Worm (Caenorhabditis elegans): ENCODE data around the gene mig-14.

The mig-14 gene

DNA sequence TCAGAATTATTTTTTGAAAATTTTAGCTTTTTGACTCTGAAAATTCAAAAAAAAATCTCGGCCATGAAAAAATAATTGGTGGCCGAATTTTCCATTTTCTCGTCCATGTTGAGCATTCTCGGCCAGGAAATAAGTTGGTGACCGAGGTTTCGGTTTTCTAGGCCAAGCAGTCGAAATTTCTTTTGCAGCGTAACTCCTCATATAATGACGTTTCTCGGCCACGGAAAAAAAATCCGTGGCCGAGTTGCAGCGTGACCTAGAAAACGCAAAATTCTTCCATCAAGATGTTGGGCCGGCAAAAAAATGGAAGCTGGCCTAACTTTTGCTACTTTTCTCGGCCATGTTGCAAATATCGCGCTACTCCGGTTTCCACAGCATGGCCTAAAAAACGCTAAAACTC, 8.6 kb downstream of the mig-14 start:
- TF ChIP-seq mdl-1 (tag; optimal IDR thresholded peaks at IDR 0.05) (no peak), efl-1 (optimal IDR thresholded peaks at IDR 0.05) (no peak), efl-1 (GFP tag; optimal IDR thresholded peaks at IDR 0.05 in 1 of 2) (peak in 1 of 2 experiments; percentile 76), skn-1 (tag; optimal IDR thresholded peaks at IDR 0.05) (no peak), nhr-12 (tag; optimal IDR thresholded peaks at IDR 0.05) (no peak), fkh-4 (tag; optimal IDR thresholded peaks at IDR 0.05; ENCODE audit: borderline replicate concordance) (no peak)

DNA sequence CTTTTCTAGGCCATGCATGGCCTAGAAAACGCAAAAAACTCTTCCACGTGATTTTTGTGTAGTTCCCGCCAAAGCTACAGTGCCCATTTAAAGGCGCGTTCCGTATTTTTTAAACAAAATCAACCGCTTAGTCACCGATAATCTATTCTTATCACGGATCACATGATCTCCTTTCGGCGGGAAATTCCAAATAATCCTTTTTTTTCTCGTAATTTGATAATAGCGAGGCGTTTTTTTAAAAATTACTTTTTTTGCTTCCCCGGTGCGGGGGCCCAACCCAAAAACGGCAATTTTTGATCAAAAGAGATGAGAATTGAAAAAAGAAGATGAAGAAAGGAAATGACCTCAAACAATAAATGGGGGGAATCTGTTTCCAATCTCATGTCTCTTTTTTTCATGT, 9.5 kb downstream of the mig-14 start:
- TF ChIP-seq nhr-71 (tag; optimal IDR thresholded peaks at IDR 0.05) (no peak), elt-2 (tag; optimal IDR thresholded peaks at IDR 0.05) (no peak), ztf-4 (tag; optimal IDR thresholded peaks at IDR 0.05) (no peak), skn-1 (tag; optimal IDR thresholded peaks at IDR 0.05) (no peak), F16B12.6 (tag; optimal IDR thresholded peaks at IDR 0.05) (no peak), ztf-11 (tag; optimal IDR thresholded peaks at IDR 0.05) (no peak), hlh-17 (GFP tag; optimal IDR thresholded peaks at IDR 0.05; ENCODE audit: borderline replicate concordance) (no peak), lin-15B (tag; optimal IDR thresholded peaks at IDR 0.05) (no peak), ces-1 (GFP tag; optimal IDR thresholded peaks at IDR 0.05) (no peak), mab-9 (GFP tag; IDR thresholded peaks at IDR 0.05) (no peak), hpl-2 (GFP tag; optimal IDR thresholded peaks at IDR 0.05) (no peak), mep-1 (tag; optimal IDR thresholded peaks at IDR 0.05) (no peak), pag-3 (tag; optimal IDR thresholded peaks at IDR 0.05; ENCODE audit: borderline replicate concordance, insufficient read depth) (no peak), sox-4 (tag; optimal IDR thresholded peaks at IDR 0.05) (no peak), nhr-28 (tag; optimal IDR thresholded peaks at IDR 0.05) (no peak), lin-14 (GFP tag; optimal IDR thresholded peaks at IDR 0.05) (no peak), grh-1 (GFP tag; IDR thresholded peaks at IDR 0.05) (no peak), nhr-84 (tag; optimal IDR thresholded peaks at IDR 0.05) (no peak), unc-62 (GFP tag; optimal IDR thresholded peaks at IDR 0.05) (no peak), lsy-2 (tag; optimal IDR thresholded peaks at IDR 0.05) (peak in 1 of 2 experiments; percentile 9), snpc-4 (tag; optimal IDR thresholded peaks at IDR 0.05) (no peak), sup-37 (GFP tag; optimal IDR thresholded peaks at IDR 0.05) (no peak), unc-86 (tag; optimal IDR thresholded peaks at IDR 0.05) (no peak), fkh-4 (tag; optimal IDR thresholded peaks at IDR 0.05; ENCODE audit: borderline replicate concordance) (no peak), xbp-1 (tag; optimal IDR thresholded peaks at IDR 0.05) (no peak), unc-30 (tag; optimal IDR thresholded peaks at IDR 0.05) (no peak), ceh-82 (tag; optimal IDR thresholded peaks at IDR 0.05) (no peak), pax-3 (tag; optimal IDR thresholded peaks at IDR 0.05) (no peak), ceh-90 (tag; optimal IDR thresholded peaks at IDR 0.05) (no peak), unc-98 (GFP tag; IDR thresholded peaks at IDR 0.05) (no peak), lir-3 (tag; optimal IDR thresholded peaks at IDR 0.05; ENCODE audit: poor library complexity) (no peak), C04F5.9 (tag; optimal IDR thresholded peaks at IDR 0.05) (no peak), egl-13 (tag; optimal IDR thresholded peaks at IDR 0.05) (no peak), isw-1 (GFP tag; IDR thresholded peaks at IDR 0.05) (no peak), nhr-85 (tag) (peak; percentile 84), nhr-76 (tag; optimal IDR thresholded peaks at IDR 0.05) (no peak), ceh-8 (GFP tag; optimal IDR thresholded peaks at IDR 0.05) (no peak), mdl-1 (tag; optimal IDR thresholded peaks at IDR 0.05) (peak in 1 of 2 experiments; percentile 13), fos-1 (tag; optimal IDR thresholded peaks at IDR 0.05) (no peak), lin-39 (tag; optimal IDR thresholded peaks at IDR 0.05) (no peak), tbx-2 (tag; optimal IDR thresholded peaks at IDR 0.05) (no peak), nhr-47 (tag; optimal IDR thresholded peaks at IDR 0.05) (no peak), elt-3 (tag; optimal IDR thresholded peaks at IDR 0.05) (peak in 2 of 6 experiments; percentile 11 to 41), snu-23 (GFP tag; optimal IDR thresholded peaks at IDR 0.05) (peak; percentile 43), zag-1 (tag; optimal IDR thresholded peaks at IDR 0.05) (no peak), alr-1 (tag; optimal IDR thresholded peaks at IDR 0.05; ENCODE audit: borderline replicate concordance) (no peak), nhr-77 (tag; optimal IDR thresholded peaks at IDR 0.05) (no peak), efl-1 (optimal IDR thresholded peaks at IDR 0.05) (no peak), efl-1 (GFP tag; optimal IDR thresholded peaks at IDR 0.05 in 1 of 2) (peak in 1 of 2 experiments; percentile 90), ama-1 (optimal IDR thresholded peaks at IDR 0.05) (no peak)
